Fruit fly (Drosophila melanogaster) whole organism, adult: ENCODE data around the gene CG31381.

Experiments used
- CG11617 ChIP-seq: fragments of 200-800 bp; sonication (Bioruptor generic); optimal IDR thresholded peaks from 2 replicates; lab custom pipeline; 2017; ENCODE audit warnings: mild to moderate bottlenecking, missing biosample characterization, missing genetic modification reagents, missing genetic modification characterization
- CG12768 ChIP-seq: fragments of 200-800 bp; sonication (Bioruptor generic); optimal IDR thresholded peaks from 2 replicates; lab custom pipeline; 2017; ENCODE audit warnings: missing biosample characterization, missing genetic modification characterization, mild to moderate bottlenecking, moderate library complexity, missing genetic modification reagents
- CG14711 ChIP-seq: fragments of 200-800 bp; sonication (Bioruptor generic); optimal IDR thresholded peaks from 2 replicates; lab custom pipeline; 2018; ENCODE audit warnings: missing biosample characterization, mild to moderate bottlenecking, missing genetic modification characterization, moderate library complexity
- CG1620 ChIP-seq: fragments of 200-800 bp; sonication (Bioruptor generic); optimal IDR thresholded peaks from 2 replicates; lab custom pipeline; 2016; ENCODE audit warnings: missing biosample characterization, missing genetic modification characterization
- CG33017 ChIP-seq: fragments of 200-800 bp; sonication (Bioruptor generic); optimal IDR thresholded peaks from 2 replicates; lab custom pipeline; 2018; ENCODE audit warnings: missing biosample characterization, mild to moderate bottlenecking, missing genetic modification characterization, moderate library complexity
- CG5204 ChIP-seq: fragments of 200-800 bp; sonication (Bioruptor generic); optimal IDR thresholded peaks from 2 replicates; lab custom pipeline; 2016; ENCODE audit warnings: missing biosample characterization, missing genetic modification characterization
- CG7045 ChIP-seq: fragments of 200-800 bp; sonication (Bioruptor generic); optimal IDR thresholded peaks from 2 replicates; lab custom pipeline; 2017; ENCODE audit warnings: missing biosample characterization, mild to moderate bottlenecking, missing genetic modification characterization
- CG7101 ChIP-seq: fragments of 200-800 bp; sonication (Bioruptor generic); optimal IDR thresholded peaks from 2 replicates; lab custom pipeline; 2018; ENCODE audit warnings: missing biosample characterization, mild to moderate bottlenecking, missing genetic modification characterization, moderate library complexity
- Clk ChIP-seq: fragments of 200-800 bp; sonication (Bioruptor generic); optimal IDR thresholded peaks from 2 replicates; lab custom pipeline; 2017; ENCODE audit warnings: missing biosample characterization, missing genetic modification characterization
- Crg-1 ChIP-seq: fragments of 200-800 bp; sonication (Bioruptor generic); optimal IDR thresholded peaks from 2 replicates; lab custom pipeline; 2016; ENCODE audit warnings: missing biosample characterization, missing genetic modification characterization
- Hr96 ChIP-seq: fragments of 200-800 bp; sonication (Bioruptor generic); optimal IDR thresholded peaks from 2 replicates; lab custom pipeline; 2016; ENCODE audit warnings: missing biosample characterization, missing genetic modification characterization
- Mnt ChIP-seq: fragments of 200-800 bp; sonication (Bioruptor generic); optimal IDR thresholded peaks from 2 replicates; lab custom pipeline; 2016; ENCODE audit warnings: missing biosample characterization, mild to moderate bottlenecking, missing genetic modification characterization
- bab1 ChIP-seq: fragments of 200-800 bp; sonication (Bioruptor generic); optimal IDR thresholded peaks from 3 replicates; lab custom pipeline; 2019; ENCODE audit warnings: missing biosample characterization, mild to moderate bottlenecking, missing genetic modification characterization, moderate library complexity
- cic ChIP-seq: fragments of 200-800 bp; sonication (Bioruptor generic); optimal IDR thresholded peaks from 2 replicates; lab custom pipeline; 2017; ENCODE audit warnings: missing biosample characterization, mild to moderate bottlenecking, missing genetic modification characterization, moderate library complexity
- cnc ChIP-seq, 2 experiments: fragments of >200 bp; optimal IDR thresholded peaks; 2 replicates each; lab custom pipeline; 2017
- kay ChIP-seq: fragments of 200-800 bp; sonication (Bioruptor generic); peaks from one replicate; lab custom pipeline; 2016; ENCODE audit warnings: missing biosample characterization, missing genetic modification characterization, borderline replicate concordance
- ovo ChIP-seq: fragments of 200-800 bp; sonication (Bioruptor generic); optimal IDR thresholded peaks from 2 replicates; lab custom pipeline; 2016; ENCODE audit warnings: missing biosample characterization, missing genetic modification characterization
- pad ChIP-seq: fragments of 200-800 bp; sonication (Bioruptor generic); optimal IDR thresholded peaks from 3 replicates; lab custom pipeline; 2017; ENCODE audit warnings: missing biosample characterization, missing genetic modification characterization, mild to moderate bottlenecking, moderate library complexity, missing genetic modification reagents
- tj ChIP-seq: fragments of 200-800 bp; sonication (Bioruptor generic); optimal IDR thresholded peaks from 3 replicates; lab custom pipeline; 2017; ENCODE audit warnings: missing biosample characterization, mild to moderate bottlenecking, missing genetic modification characterization, moderate library complexity
- toe ChIP-seq: fragments of 200-800 bp; sonication (Bioruptor generic); optimal IDR thresholded peaks from 2 replicates; lab custom pipeline; 2016; ENCODE audit warnings: missing biosample characterization, missing genetic modification characterization

CG31381 gene

dm6 chr3R:24922270-24922669 lies 45.4 kb downstream of the CG31381 start, which contains the start of gene Mink:
Gene Mink, plus strand, starts transcription at chr3R:24922473.
- peak; percentile 29 for TF ChIP-seq bab1 (GFP tag; lab: Kevin White, UChicago)
- no peak for TF ChIP-seq CG5204 (GFP tag; lab: Kevin White, UChicago)

- TF ChIP-seq Mnt (no peak), tj (no peak), CG1620 (GFP tag; lab: Kevin White, UChicago) (no peak), bab1 (GFP tag; lab: Kevin White, UChicago) (no peak), CG33017 (no peak), CG14711 (tag; lab: Kevin White, UChicago) (no peak), CG11617 (GFP tag; lab: Kevin White, UChicago) (no peak), CG5204 (GFP tag; lab: Kevin White, UChicago) (no peak), kay (GFP tag; lab: Kevin White, UChicago) (no peak), pad (GFP tag; lab: Kevin White, UChicago) (no peak), Hr96 (GFP tag; lab: Kevin White, UChicago) (no peak), cnc (optimal IDR thresholded peaks at IDR 0.05; lab: Kevin White, UChicago) (no peak), cic (GFP tag; lab: Kevin White, UChicago) (no peak), CG12768 (GFP tag; lab: Kevin White, UChicago) (no peak), Crg-1 (no peak), CG7045 (GFP tag; lab: Kevin White, UChicago) (no peak), toe (GFP tag; lab: Kevin White, UChicago) (no peak), ovo (no peak), CG7101 (tag; lab: Kevin White, UChicago) (no peak), Clk (GFP tag; lab: Kevin White, UChicago) (no peak)
These were observed 48.1 kb downstream of the CG31381 start, which contains the start of gene Trf4-2 for dm6 chr3R:24924916-24925315. Gene Trf4-2, plus strand, starts transcription at chr3R:24925216.

dm6 chr3R:24926752-24927320 lies 50.0 kb downstream of the CG31381 start:
- TF ChIP-seq pad (GFP tag; lab: Kevin White, UChicago) (no peak), CG14711 (tag; lab: Kevin White, UChicago) (peak; percentile 26), tj (no peak), Clk (GFP tag; lab: Kevin White, UChicago) (no peak), cnc (optimal IDR thresholded peaks at IDR 0.05; lab: Kevin White, UChicago) (no peak), toe (GFP tag; lab: Kevin White, UChicago) (no peak)
